Fruit fly (Drosophila melanogaster) whole organism: ENCODE results near the gene CG11029.

ENCODE experiments used
- CG8478 ChIP-seq: fragments of >200 bp; optimal IDR thresholded peaks from 2 replicates; lab custom pipeline; 2018; ENCODE audit warnings: inconsistent platforms
- Dll ChIP-seq: fragments of >200 bp; optimal IDR thresholded peaks from 2 replicates; lab custom pipeline; 2017
- EcR ChIP-seq, 2 experiments: fragments of >200 bp; optimal IDR thresholded peaks; 2 replicates each; lab custom pipeline; 2017; ENCODE audit warnings: missing biosample characterization in 2 of 2, missing genetic modification characterization in 2 of 2, missing genetic modification reagents in 2 of 2
- psq ChIP-seq: fragments of >200 bp; optimal IDR thresholded peaks from 2 replicates; lab custom pipeline; 2017
- usp ChIP-seq: fragments of >200 bp; optimal IDR thresholded peaks from 2 replicates; lab custom pipeline; 2017; ENCODE audit warnings: missing biosample characterization, missing genetic modification characterization, mixed read lengths

DNA sequence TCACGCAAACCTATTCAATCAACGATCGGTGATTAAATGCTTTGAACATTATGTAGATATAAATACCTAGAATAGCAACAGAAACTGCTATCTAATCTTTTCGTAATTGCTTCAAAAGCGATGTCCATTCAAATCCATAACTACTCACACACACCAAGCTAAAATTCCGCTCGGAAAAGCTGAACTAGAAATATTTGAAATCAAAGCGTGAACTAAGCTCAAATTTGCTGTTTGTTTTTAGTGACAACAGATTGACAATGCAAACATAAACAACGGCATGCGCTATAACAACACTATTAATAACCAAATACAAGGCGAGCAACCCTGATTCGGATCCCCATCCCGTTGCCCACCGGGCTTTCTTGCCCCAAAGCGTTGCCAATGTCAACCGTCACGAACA is 39.9 kb upstream of the CG11029 start, which contains the start of gene CG7236:
- TF ChIP-seq psq (lab: Kevin White, UChicago) (no peak), EcR (GFP tag; optimal IDR thresholded peaks at IDR 0.05; lab: Kevin White, UChicago) (no peak), CG8478 (lab: Kevin White, UChicago) (no peak), Dll (no peak), usp (GFP tag; lab: Kevin White, UChicago) (no peak)
